Worm (Caenorhabditis elegans): ENCODE measurements around the gene F16B12.6.
A peak's percentile ranks its signal among the peaks of the same experiment; 100 is the strongest.

Gene F16B12.6

DNA sequence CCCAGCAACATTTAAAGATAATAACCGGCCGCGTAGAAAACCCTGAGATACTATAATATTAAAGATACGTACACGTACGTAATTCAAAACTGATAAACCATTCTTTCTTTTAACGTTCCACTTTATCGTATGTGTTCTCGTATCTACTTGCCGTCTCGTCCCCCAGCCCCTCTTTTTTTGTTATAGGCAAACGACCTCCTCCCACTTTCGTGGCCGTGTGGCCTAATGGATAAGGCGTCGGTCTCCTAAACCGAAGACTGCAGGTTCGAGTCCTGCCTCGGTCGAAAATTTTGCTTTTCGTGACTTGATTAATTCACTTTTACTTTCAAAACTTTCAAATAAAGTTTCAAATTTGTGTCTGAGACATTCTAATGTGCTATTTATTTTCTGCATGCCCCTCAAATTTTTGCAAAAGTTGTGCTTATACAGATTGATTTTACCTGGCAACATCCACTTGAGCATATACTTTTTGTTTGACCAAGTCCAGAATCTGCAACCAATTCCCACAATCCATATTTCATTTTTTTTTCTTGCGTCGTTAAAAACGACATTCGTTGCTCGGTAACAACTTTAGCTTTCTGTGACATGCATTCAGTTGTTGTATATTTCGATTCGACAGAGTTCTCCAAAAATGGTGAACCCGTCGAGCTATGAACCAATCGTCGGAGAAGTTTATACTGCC, 13.5 kb downstream of the F16B12.6 start, which contains the start of gene F28H6.7:
TSS of gene F28H6.7 (plus strand) at position 632 of the 682 bp plus-strand sequence.
- TF ChIP-seq hlh-1 (tag; optimal IDR thresholded peaks at IDR 0.05) = peak; percentile 51
- TF ChIP-seq ztf-11 (tag; optimal IDR thresholded peaks at IDR 0.05) = peak; percentile 32
- peak; percentile 89 for TF ChIP-seq sem-2 (GFP tag; optimal IDR thresholded peaks at IDR 0.05)
- TF ChIP-seq ham-2 (GFP tag; optimal IDR thresholded peaks at IDR 0.05) = peak; percentile 82
- TF ChIP-seq ceh-83 (GFP tag; optimal IDR thresholded peaks at IDR 0.05) = peak; percentile 97
- TF ChIP-seq ceh-43 (GFP tag; optimal IDR thresholded peaks at IDR 0.05) = peak; percentile 91
- no peak for TF ChIP-seq nhr-12 (tag; optimal IDR thresholded peaks at IDR 0.05)
- TF ChIP-seq unc-62 (GFP tag; optimal IDR thresholded peaks at IDR 0.05) = peak; percentile 40
- peak; percentile 39 for TF ChIP-seq lin-13 (tag; optimal IDR thresholded peaks at IDR 0.05)
- TF ChIP-seq blmp-1 (tag; optimal IDR thresholded peaks at IDR 0.05) = peak; percentile 76
- peak; percentile 95 for TF ChIP-seq cnd-1 (tag; optimal IDR thresholded peaks at IDR 0.05)
- TF ChIP-seq tbx-8 (GFP tag; optimal IDR thresholded peaks at IDR 0.05) = peak; percentile 89
- TF ChIP-seq mep-1 (tag; optimal IDR thresholded peaks at IDR 0.05) = no peak
- TF ChIP-seq mls-2 (tag; optimal IDR thresholded peaks at IDR 0.05) = peak; percentile 97
- TF ChIP-seq zip-8 (tag; optimal IDR thresholded peaks at IDR 0.05) = no peak
- TF ChIP-seq unc-120 (tag; optimal IDR thresholded peaks at IDR 0.05; ENCODE audit: poor library complexity, severe bottlenecking) = peak; percentile 90
- TF ChIP-seq nhr-28 (tag; optimal IDR thresholded peaks at IDR 0.05) = no peak
- peak; percentile 84 for TF ChIP-seq bed-3 (GFP tag; optimal IDR thresholded peaks at IDR 0.05)
- TF ChIP-seq unc-39 (tag; optimal IDR thresholded peaks at IDR 0.05) = no peak
- peak; percentile 95 for TF ChIP-seq M03D4.4 (tag; optimal IDR thresholded peaks at IDR 0.05)
- no peak for TF ChIP-seq snpc-4 (tag; optimal IDR thresholded peaks at IDR 0.05)
- TF ChIP-seq sptf-1 (tag; optimal IDR thresholded peaks at IDR 0.05) = peak; percentile 96
- no peak for TF ChIP-seq elt-3 (tag; optimal IDR thresholded peaks at IDR 0.05)
- peak; percentile 90 for TF ChIP-seq lin-32 (GFP tag; optimal IDR thresholded peaks at IDR 0.05)
- peak; percentile 93 for TF ChIP-seq drap-1 (GFP tag; optimal IDR thresholded peaks at IDR 0.05)
- no peak for TF ChIP-seq nhr-237 (tag; optimal IDR thresholded peaks at IDR 0.05)
- TF ChIP-seq ces-1 (GFP tag; optimal IDR thresholded peaks at IDR 0.05) = no peak
- peak; percentile 82 for TF ChIP-seq flh-1 (GFP tag; optimal IDR thresholded peaks at IDR 0.05)
- TF ChIP-seq mab-5 (tag; optimal IDR thresholded peaks at IDR 0.05) = no peak
- no peak for TF ChIP-seq lsy-2 (tag; optimal IDR thresholded peaks at IDR 0.05)

DNA sequence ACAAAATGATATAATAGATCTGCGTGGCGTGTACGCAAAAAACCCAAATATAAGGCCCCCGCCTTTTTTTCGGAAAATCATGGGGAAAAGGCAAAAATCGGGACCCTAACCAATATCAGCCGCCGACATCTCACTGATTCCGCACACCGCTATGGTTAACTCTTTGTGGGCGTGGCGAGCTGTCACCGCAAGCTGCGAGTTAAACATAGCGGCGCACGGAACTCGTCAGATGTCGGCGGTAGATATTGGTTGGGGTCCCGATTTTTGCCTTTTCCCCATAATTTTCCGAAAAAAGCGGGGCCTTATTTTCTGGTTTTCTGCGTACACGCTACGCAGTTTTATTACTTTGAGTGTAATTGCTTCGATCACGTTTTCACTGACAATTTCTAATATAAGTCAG, 16.6 kb downstream of the F16B12.6 start:
- TF ChIP-seq sem-2 (GFP tag; optimal IDR thresholded peaks at IDR 0.05) = no peak
- no peak for TF ChIP-seq hlh-1 (tag; optimal IDR thresholded peaks at IDR 0.05)
- TF ChIP-seq nhr-76 (tag; optimal IDR thresholded peaks at IDR 0.05) = no peak
- no peak for TF ChIP-seq nhr-2 (tag; optimal IDR thresholded peaks at IDR 0.05)
- no peak for TF ChIP-seq ces-1 (GFP tag; optimal IDR thresholded peaks at IDR 0.05)
- TF ChIP-seq ztf-11 (tag; optimal IDR thresholded peaks at IDR 0.05) = no peak
- no peak for TF ChIP-seq unc-62 (GFP tag; optimal IDR thresholded peaks at IDR 0.05)
- no peak for TF ChIP-seq zip-8 (tag; optimal IDR thresholded peaks at IDR 0.05)
- no peak for TF ChIP-seq mep-1 (tag; optimal IDR thresholded peaks at IDR 0.05)
- no peak for TF ChIP-seq bed-3 (GFP tag; optimal IDR thresholded peaks at IDR 0.05)

DNA sequence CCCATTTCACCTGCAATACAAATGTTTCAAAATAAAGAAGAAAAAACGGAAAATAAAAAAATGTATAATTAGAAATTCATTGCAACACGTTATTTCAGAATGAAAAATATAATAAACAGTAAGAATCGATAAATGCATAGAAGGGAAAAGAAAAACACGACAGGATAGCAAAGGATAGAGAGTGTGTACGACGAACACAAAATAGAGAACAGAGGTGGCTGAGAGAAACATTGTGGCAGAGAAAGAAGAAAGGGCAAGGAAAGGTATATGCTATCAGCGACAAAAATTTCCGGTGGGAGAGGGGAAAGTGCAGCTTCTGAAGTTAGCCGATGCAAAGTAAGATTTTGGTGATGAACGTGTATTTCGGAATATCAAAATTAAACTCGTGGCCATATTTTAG, 23.8 kb downstream of the F16B12.6 start, which contains the start of gene F28H6.6:
TSS of gene F28H6.6 (minus strand) at position 10 of the 400 bp plus-strand sequence.
- TF ChIP-seq lsy-2 (tag; optimal IDR thresholded peaks at IDR 0.05) (no peak), bed-3 (GFP tag; optimal IDR thresholded peaks at IDR 0.05) (no peak), mab-5 (tag; optimal IDR thresholded peaks at IDR 0.05) (no peak), mep-1 (tag; optimal IDR thresholded peaks at IDR 0.05) (no peak), lin-32 (GFP tag; optimal IDR thresholded peaks at IDR 0.05) (no peak)

DNA sequence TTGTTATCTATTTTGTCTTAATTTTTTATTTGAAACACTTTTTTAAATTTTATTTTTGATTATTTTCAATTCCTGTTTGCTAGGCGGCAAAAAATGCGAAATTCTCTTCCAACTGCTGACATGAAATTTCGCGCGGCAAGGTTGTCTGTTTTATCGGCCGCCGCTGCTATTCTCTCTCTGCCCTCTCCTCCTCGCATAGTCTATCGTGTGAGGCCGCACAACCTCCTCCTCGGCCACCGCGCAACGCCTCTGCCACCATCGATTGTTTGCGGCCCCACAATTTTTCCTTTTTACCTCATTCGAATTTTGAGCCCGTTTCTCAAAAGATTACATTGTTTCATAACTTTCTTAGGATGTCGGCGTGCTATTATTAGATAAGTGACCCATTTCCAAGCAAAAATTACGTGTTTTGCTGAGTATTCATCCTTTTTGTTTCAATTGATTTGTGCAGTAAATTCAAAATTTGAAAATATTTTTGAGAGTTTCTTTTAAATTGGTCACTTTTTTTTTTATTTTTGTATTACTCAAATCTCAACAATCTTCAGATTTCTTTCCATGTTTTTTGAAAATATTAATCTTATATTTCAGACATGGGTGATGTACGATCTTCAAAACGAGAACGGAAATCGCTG, 25.3 kb downstream of the F16B12.6 start, which contains the start of gene F28H6.4:
TSS of gene F28H6.4 (plus strand) at position 582 of the 632 bp plus-strand sequence.
- TF ChIP-seq unc-120 (tag; optimal IDR thresholded peaks at IDR 0.05; ENCODE audit: poor library complexity, severe bottlenecking) = no peak
- peak; percentile 3 for TF ChIP-seq sptf-1 (tag; optimal IDR thresholded peaks at IDR 0.05)
